Fruit fly (Drosophila melanogaster) whole organism, embryonic: ENCODE results near the gene CG32537.

Experiments
- Ada2b ChIP-seq: fragments of 200-800 bp; sonication (Bioruptor generic); IDR thresholded peaks from 2 replicates; pipeline ENCODE4 v1.3.6; 2022; ENCODE audit warnings: missing biosample characterization, missing genetic modification characterization
- Bdp1 ChIP-seq: fragments of 200-800 bp; sonication (Bioruptor generic); optimal IDR thresholded peaks from 3 replicates; lab custom pipeline; 2016; ENCODE audit warnings: missing biosample characterization, missing genetic modification characterization
- CG10543 ChIP-seq: fragments of 200-800 bp; sonication (Bioruptor generic); optimal IDR thresholded peaks from 3 replicates; lab custom pipeline; 2017; ENCODE audit warnings: missing biosample characterization, mild to moderate bottlenecking, missing genetic modification characterization, moderate library complexity
- CG11456 ChIP-seq: fragments of 200-800 bp; sonication (Bioruptor generic); IDR thresholded peaks from 3 replicates; pipeline ENCODE4 v1.3.6; 2022; ENCODE audit warnings: missing biosample characterization, missing genetic modification characterization
- CG11504 ChIP-seq: fragments of 200-800 bp; sonication (Bioruptor generic); optimal IDR thresholded peaks from 3 replicates; lab custom pipeline; 2019; ENCODE audit warnings: missing biosample characterization, mild to moderate bottlenecking, missing genetic modification characterization, moderate library complexity
- CG11695 ChIP-seq: fragments of 200-800 bp; sonication (Bioruptor generic); IDR thresholded peaks from 3 replicates; pipeline ENCODE4 v1.3.6; 2022; ENCODE audit warnings: missing biosample characterization, missing genetic modification characterization
- CG11723 ChIP-seq: fragments of 200-800 bp; sonication (Bioruptor generic); optimal IDR thresholded peaks from 2 replicates; lab custom pipeline; 2017; ENCODE audit warnings: missing biosample characterization, mild to moderate bottlenecking, missing genetic modification characterization
- CG12155 ChIP-seq: fragments of 200-800 bp; sonication (Bioruptor generic); optimal IDR thresholded peaks from 3 replicates; lab custom pipeline; 2016; ENCODE audit warnings: missing biosample characterization, missing genetic modification characterization
- CG12219 ChIP-seq: fragments of 200-800 bp; sonication (Bioruptor generic); optimal IDR thresholded peaks from 3 replicates; lab custom pipeline; 2018; ENCODE audit warnings: missing biosample characterization, mild to moderate bottlenecking, missing genetic modification characterization
- CG12769 ChIP-seq: fragments of 200-800 bp; sonication (Bioruptor generic); optimal IDR thresholded peaks from 2 replicates; lab custom pipeline; 2019; ENCODE audit warnings: missing biosample characterization, mild to moderate bottlenecking, missing genetic modification characterization, moderate library complexity
- CG14965 ChIP-seq: fragments of 200-800 bp; sonication (Bioruptor generic); optimal IDR thresholded peaks from 2 replicates; lab custom pipeline; 2016; ENCODE audit warnings: missing biosample characterization, missing genetic modification characterization, borderline replicate concordance
- CG15011 ChIP-seq: fragments of 200-800 bp; sonication (Bioruptor generic); optimal IDR thresholded peaks from 3 replicates; lab custom pipeline; 2018; ENCODE audit warnings: missing biosample characterization, mild to moderate bottlenecking, missing genetic modification characterization
- CG17186 ChIP-seq: fragments of 200-800 bp; sonication (Bioruptor generic); optimal IDR thresholded peaks from 3 replicates; lab custom pipeline; 2017; ENCODE audit warnings: missing biosample characterization, missing genetic modification reagents, missing genetic modification characterization
- CG17802 ChIP-seq: fragments of 200-800 bp; sonication (Bioruptor generic); optimal IDR thresholded peaks from 2 replicates; lab custom pipeline; 2018; ENCODE audit warnings: missing biosample characterization, mild to moderate bottlenecking, missing genetic modification characterization, moderate library complexity
- CG18262 ChIP-seq: fragments of 200-800 bp; optimal IDR thresholded peaks from 3 replicates; lab custom pipeline; 2019; ENCODE audit warnings: missing biosample characterization, mild to moderate bottlenecking, missing genetic modification characterization, moderate library complexity
- CG3995 ChIP-seq: fragments of 200-800 bp; sonication (Bioruptor generic); optimal IDR thresholded peaks from 3 replicates; lab custom pipeline; 2016; ENCODE audit warnings: missing biosample characterization, missing genetic modification characterization
- CG4730 ChIP-seq: fragments of 200-800 bp; sonication (Bioruptor generic); IDR thresholded peaks from 2 replicates; pipeline ENCODE4 v1.3.6; 2022; ENCODE audit warnings: missing biosample characterization, missing genetic modification characterization
- CG6654 ChIP-seq: fragments of 200-800 bp; sonication (Bioruptor generic); optimal IDR thresholded peaks from 2 replicates; lab custom pipeline; 2017; ENCODE audit warnings: missing biosample characterization, mild to moderate bottlenecking, missing genetic modification characterization
- CG6791 ChIP-seq: fragments of 200-800 bp; sonication (Bioruptor generic); IDR thresholded peaks from 3 replicates; pipeline ENCODE4 v1.3.6; 2022; ENCODE audit warnings: missing biosample characterization, missing genetic modification characterization; ENCODE audit not compliant: partially characterized antibody
- CG8290 ChIP-seq, 3 experiments: fragments of 200-800 bp; sonication (Bioruptor generic); optimal IDR thresholded peaks; 2 replicates each; lab custom pipeline; 2016 to 2019; ENCODE audit warnings: missing biosample characterization in 3 of 3, missing genetic modification characterization in 3 of 3, mild to moderate bottlenecking in 2 of 3, moderate library complexity in 1 of 3
- CG9215 ChIP-seq: fragments of 200-800 bp; sonication (Bioruptor generic); IDR thresholded peaks from 2 replicates; pipeline ENCODE4 v1.3.6; 2022; ENCODE audit warnings: missing biosample characterization, missing genetic modification characterization
- CG9817 ChIP-seq: fragments of 200-800 bp; sonication (Bioruptor generic); optimal IDR thresholded peaks from 2 replicates; lab custom pipeline; 2018; ENCODE audit warnings: missing biosample characterization, mild to moderate bottlenecking, missing genetic modification characterization, moderate library complexity
- CG9876 ChIP-seq: fragments of 200-800 bp; sonication (Bioruptor generic); optimal IDR thresholded peaks from 2 replicates; lab custom pipeline; 2016; ENCODE audit warnings: missing biosample characterization, missing genetic modification characterization
- CG9932 ChIP-seq: fragments of 200-800 bp; sonication (Bioruptor generic); IDR thresholded peaks from 2 replicates; pipeline ENCODE4 v1.3.6; 2022; ENCODE audit warnings: missing biosample characterization, missing genetic modification characterization
- CoRest ChIP-seq: fragments of 200-800 bp; sonication (Bioruptor generic); optimal IDR thresholded peaks from 3 replicates; lab custom pipeline; 2018; ENCODE audit warnings: missing biosample characterization, mild to moderate bottlenecking, missing genetic modification characterization, moderate library complexity
- Dll ChIP-seq: fragments of 200-800 bp; sonication (Bioruptor generic); IDR thresholded peaks from 4 replicates; pipeline ENCODE4 v1.3.6; 2022; ENCODE audit warnings: missing biosample characterization, missing genetic modification characterization; ENCODE audit not compliant: partially characterized antibody
- Ets97D ChIP-seq: fragments of 200-800 bp; sonication (Bioruptor generic); optimal IDR thresholded peaks from 3 replicates; lab custom pipeline; 2016; ENCODE audit warnings: missing biosample characterization, missing genetic modification characterization
- Gug ChIP-seq: fragments of 200-800 bp; sonication (Bioruptor generic); IDR thresholded peaks from 4 replicates; pipeline ENCODE4 v1.3.6; 2022; ENCODE audit warnings: missing biosample characterization, missing genetic modification characterization
- Hr3 ChIP-seq: fragments of 200-800 bp; sonication (Bioruptor generic); optimal IDR thresholded peaks from 3 replicates; lab custom pipeline; 2016; ENCODE audit warnings: missing biosample characterization, missing genetic modification characterization
- Myb ChIP-seq: fragments of 200-800 bp; sonication (Bioruptor generic); optimal IDR thresholded peaks from 2 replicates; lab custom pipeline; 2016; ENCODE audit warnings: missing biosample characterization, missing genetic modification characterization
- Nf-YB ChIP-seq: fragments of 200-800 bp; sonication (Bioruptor generic); optimal IDR thresholded peaks from 3 replicates; lab custom pipeline; 2019; ENCODE audit warnings: missing biosample characterization, mild to moderate bottlenecking, missing genetic modification characterization, moderate library complexity
- Nf-YC ChIP-seq: fragments of 200-800 bp; optimal IDR thresholded peaks from 3 replicates; lab custom pipeline; 2019; ENCODE audit warnings: missing biosample characterization, mild to moderate bottlenecking, missing genetic modification characterization, moderate library complexity
- YL-1 ChIP-seq: fragments of 200-800 bp; sonication (Bioruptor generic); optimal IDR thresholded peaks from 3 replicates; lab custom pipeline; 2017; ENCODE audit warnings: missing biosample characterization, mild to moderate bottlenecking, missing genetic modification characterization
- ab ChIP-seq: fragments of 200-800 bp; sonication (Bioruptor generic); optimal IDR thresholded peaks from 2 replicates; lab custom pipeline; 2016; ENCODE audit warnings: missing biosample characterization, missing genetic modification characterization
- br ChIP-seq: fragments of >200 bp; optimal IDR thresholded peaks from 2 replicates; lab custom pipeline; 2017
- cato ChIP-seq: fragments of 200-800 bp; sonication (Bioruptor generic); optimal IDR thresholded peaks from 2 replicates; lab custom pipeline; 2016; ENCODE audit warnings: missing biosample characterization, missing genetic modification characterization, borderline replicate concordance
- chif ChIP-seq, 2 experiments: fragments of 200-800 bp; sonication (Bioruptor generic); optimal IDR thresholded peaks; 3 replicates each; lab custom pipeline; 2016; ENCODE audit warnings: missing biosample characterization in 2 of 2, missing genetic modification characterization in 2 of 2
- gsb ChIP-seq: fragments of 200-800 bp; sonication (Bioruptor generic); IDR thresholded peaks from 2 replicates; pipeline ENCODE4 v1.3.6; 2022; ENCODE audit warnings: missing biosample characterization, missing genetic modification characterization
- nom ChIP-seq: fragments of 200-800 bp; sonication (Bioruptor generic); optimal IDR thresholded peaks from 2 replicates; lab custom pipeline; 2017; ENCODE audit warnings: missing biosample characterization, missing genetic modification characterization, mild to moderate bottlenecking, moderate library complexity, missing genetic modification reagents
- onecut ChIP-seq: fragments of 200-800 bp; sonication (Bioruptor generic); IDR thresholded peaks from 2 replicates; pipeline ENCODE4 v1.3.6; 2022; ENCODE audit warnings: missing biosample characterization, missing genetic modification characterization
- otp ChIP-seq: fragments of 200-800 bp; sonication (Bioruptor generic); IDR thresholded peaks from 3 replicates; pipeline ENCODE4, ENCODE4 v1.3.6; 2022; ENCODE audit warnings: missing biosample characterization, missing genetic modification characterization
- pfk ChIP-seq: fragments of 200-800 bp; sonication (Bioruptor generic); optimal IDR thresholded peaks from 2 replicates; lab custom pipeline; 2018; ENCODE audit warnings: missing biosample characterization, mild to moderate bottlenecking, missing genetic modification characterization, moderate library complexity
- pnt ChIP-seq: fragments of 200-800 bp; sonication (Bioruptor generic); optimal IDR thresholded peaks from 3 replicates; lab custom pipeline; 2016; ENCODE audit warnings: missing biosample characterization, missing genetic modification characterization
- pzg ChIP-seq: fragments of 200-800 bp; sonication (Bioruptor generic); optimal IDR thresholded peaks from 3 replicates; lab custom pipeline; 2018; ENCODE audit warnings: missing biosample characterization, mild to moderate bottlenecking, missing genetic modification characterization, moderate library complexity
- ro ChIP-seq: fragments of 200-800 bp; sonication (Bioruptor generic); IDR thresholded peaks from 2 replicates; pipeline ENCODE4 v1.3.6; 2022; ENCODE audit warnings: missing biosample characterization, missing genetic modification characterization
- sd ChIP-seq: fragments of 200-800 bp; sonication (Bioruptor generic); optimal IDR thresholded peaks from 3 replicates; lab custom pipeline; 2018; ENCODE audit warnings: missing biosample characterization, mild to moderate bottlenecking, missing genetic modification characterization, moderate library complexity
- shn ChIP-seq: fragments of 200-800 bp; sonication (Bioruptor generic); optimal IDR thresholded peaks from 3 replicates; lab custom pipeline; 2016; ENCODE audit warnings: missing biosample characterization, missing genetic modification characterization
- tll ChIP-seq, 2 experiments: fragments of 200-800 bp in 1 of 2; fragments of >200 bp in 1 of 2; sonication (Bioruptor generic) in 1 of 2; optimal IDR thresholded peaks; 2 replicates each; lab custom pipeline; 2017 to 2019; ENCODE audit warnings: missing biosample characterization in 2 of 2, missing genetic modification characterization in 2 of 2, mild to moderate bottlenecking in 1 of 2, moderate library complexity in 1 of 2
- trh ChIP-seq: fragments of 200-800 bp; sonication (Bioruptor generic); optimal IDR thresholded peaks from 2 replicates; lab custom pipeline; 2016; ENCODE audit warnings: missing biosample characterization, missing genetic modification characterization
- twi ChIP-seq: fragments of 200-800 bp; optimal IDR thresholded peaks from 2 replicates; lab custom pipeline; 2019; ENCODE audit warnings: missing biosample characterization, mild to moderate bottlenecking, missing genetic modification characterization, moderate library complexity

CG32537 gene

dm6 chrX:19224580-19225303 is 51.6 kb downstream of the CG32537 start (continued):
- no peak for TF ChIP-seq pfk
- TF ChIP-seq Dll (GFP tag; lab: Robert Waterston, UW): no peak
- TF ChIP-seq CG9932 (GFP tag; lab: Robert Waterston, UW): no peak
- TF ChIP-seq gsb: no peak
- TF ChIP-seq ro (GFP tag; lab: Robert Waterston, UW): no peak
- no peak for TF ChIP-seq CG12219 (GFP tag; lab: Kevin White, UChicago)
- TF ChIP-seq CG14965 (GFP tag; lab: Kevin White, UChicago): no peak
- no peak for TF ChIP-seq CG12155
- TF ChIP-seq CG17802 (tag; lab: Kevin White, UChicago): no peak
- peak; percentile 76 for TF ChIP-seq CG11504
- TF ChIP-seq Myb: no peak
- no peak for TF ChIP-seq CG9876 (GFP tag; lab: Kevin White, UChicago)
- peak; percentile 63 for TF ChIP-seq CoRest (tag; lab: Kevin White, UChicago)
- TF ChIP-seq tll (GFP tag; optimal IDR thresholded peaks at IDR 0.05; lab: Kevin White, UChicago): no peak
- TF ChIP-seq otp (GFP tag; lab: Robert Waterston, UW): no peak
- no peak for TF ChIP-seq CG10543 (GFP tag; lab: Kevin White, UChicago)
- no peak for TF ChIP-seq Nf-YC
- TF ChIP-seq Hr3 (GFP tag; lab: Kevin White, UChicago): peak; percentile 37
- TF ChIP-seq pzg (GFP tag; lab: Kevin White, UChicago): no peak
- no peak for TF ChIP-seq CG12769 (tag; lab: Kevin White, UChicago)
- no peak for TF ChIP-seq CG4730 (GFP tag; lab: Robert Waterston, UW)
- TF ChIP-seq YL-1 (GFP tag; lab: Kevin White, UChicago): no peak
- no peak for TF ChIP-seq CG6654 (GFP tag; lab: Kevin White, UChicago)
- no peak for TF ChIP-seq CG17186
- TF ChIP-seq br: no peak
- no peak for TF ChIP-seq Gug (GFP tag; lab: Robert Waterston, UW)
- no peak for TF ChIP-seq trh (GFP tag; lab: Kevin White, UChicago)
- TF ChIP-seq ab (GFP tag; lab: Kevin White, UChicago): no peak
- no peak for TF ChIP-seq pnt (GFP tag; lab: Kevin White, UChicago)
- TF ChIP-seq Bdp1 (GFP tag; lab: Kevin White, UChicago): no peak
- no peak for TF ChIP-seq CG8290 (GFP tag; optimal IDR thresholded peaks at IDR 0.05; lab: Kevin White, UChicago)
- TF ChIP-seq CG8290 (tag; optimal IDR thresholded peaks at IDR 0.05; lab: Kevin White, UChicago): no peak
- no peak for TF ChIP-seq CG15011
- peak; percentile 80 for TF ChIP-seq CG18262
- TF ChIP-seq shn (GFP tag; lab: Kevin White, UChicago): no peak
- TF ChIP-seq Ets97D: no peak
- no peak for TF ChIP-seq CG9215 (GFP tag; lab: Robert Waterston, UW)
- TF ChIP-seq onecut (GFP tag; lab: Robert Waterston, UW): no peak
- no peak for TF ChIP-seq Ada2b (GFP tag; lab: Robert Waterston, UW)
- TF ChIP-seq CG9817 (tag; lab: Kevin White, UChicago): no peak
- TF ChIP-seq cato (GFP tag; lab: Kevin White, UChicago): no peak
- TF ChIP-seq chif (GFP tag; optimal IDR thresholded peaks at IDR 0.05; lab: Kevin White, UChicago): no peak
- peak; percentile 5 for TF ChIP-seq Nf-YB (GFP tag; lab: Kevin White, UChicago)
- TF ChIP-seq CG11723 (GFP tag; lab: Kevin White, UChicago): no peak
- no peak for TF ChIP-seq CG11456 (GFP tag; lab: Robert Waterston, UW)
- TF ChIP-seq twi (tag; lab: Kevin White, UChicago): no peak
- TF ChIP-seq CG6791 (GFP tag; lab: Robert Waterston, UW): no peak
- TF ChIP-seq sd: no peak
- no peak for TF ChIP-seq nom (GFP tag; lab: Kevin White, UChicago)
- no peak for TF ChIP-seq CG3995 (GFP tag; lab: Kevin White, UChicago)
- no peak for TF ChIP-seq CG11695 (GFP tag; lab: Robert Waterston, UW)
